Worm (Caenorhabditis elegans) whole organism, midembryonic: Measurements from ENCODE around the gene set-31.

Experiments used
- T22C8.4 ChIP-seq: fragments of 200-800 bp; sonication (Bioruptor generic); IDR thresholded peaks from 2 replicates; pipeline ENCODE4 v1.3.6; 2022; ENCODE audit warnings: missing genetic modification characterization, missing compliant biosample characterization
- cog-1 ChIP-seq: sonication (generic microtip); optimal IDR thresholded peaks from 2 replicates; lab custom pipeline; 2016; ENCODE audit warnings: missing genetic modification characterization, missing compliant biosample characterization
- flt-1 ChIP-seq: fragments of 200-800 bp; sonication (Bioruptor generic); IDR thresholded peaks from 2 replicates; pipeline ENCODE4 v1.3.6; 2022; ENCODE audit warnings: missing genetic modification characterization, missing compliant biosample characterization
- klf-2 ChIP-seq: fragments of 200-800 bp; sonication (Bioruptor generic); conservative IDR thresholded peaks from 2 replicates; pipeline ENCODE4 v1.3.6; 2022; ENCODE audit warnings: missing genetic modification reagents, missing genetic modification characterization, missing compliant biosample characterization
- med-1 ChIP-seq: sonication (generic microtip); optimal IDR thresholded peaks from 2 replicates; lab custom pipeline; 2017; ENCODE audit warnings: missing genetic modification characterization, mild to moderate bottlenecking, missing compliant biosample characterization, antibody characterized with exemption, missing genetic modification reagents; ENCODE audit not compliant: insufficient read depth
- ref-1 ChIP-seq: fragments of 200-800 bp; sonication (Bioruptor generic); conservative IDR thresholded peaks from 2 replicates; pipeline ENCODE4 v1.3.6; 2022; ENCODE audit warnings: missing genetic modification reagents, missing genetic modification characterization, missing compliant biosample characterization
- tab-1 ChIP-seq: fragments of 200-800 bp; sonication (Bioruptor generic); IDR thresholded peaks from 2 replicates; pipeline ENCODE4 v1.3.6; 2022; ENCODE audit warnings: missing genetic modification characterization, missing compliant biosample characterization
- ztf-23 ChIP-seq: fragments of 200-800 bp; sonication (Bioruptor generic); IDR thresholded peaks from 2 replicates; pipeline ENCODE4 v1.3.6; 2022; ENCODE audit warnings: missing genetic modification reagents, missing genetic modification characterization, missing compliant biosample characterization
- ztf-29 ChIP-seq: fragments of 200-800 bp; sonication (Bioruptor generic); IDR thresholded peaks from 2 replicates; pipeline ENCODE4 v1.3.6; 2022; ENCODE audit warnings: missing genetic modification reagents, missing genetic modification characterization, missing compliant biosample characterization

set-31 gene

ce11 chrV:14421325-14421724 is 3.6 kb downstream of the set-31 start, which contains the start of gene dhs-22:
Gene dhs-22 (minus strand): TSS chrV:14421440.
- TF ChIP-seq tab-1 (GFP tag; lab: Robert Waterston, UW) (no peak), ztf-29 (GFP tag; lab: Robert Waterston, UW) (no peak), med-1 (GFP tag; lab: Kevin White, UChicago) (no peak), cog-1 (tag; lab: Kevin White, UChicago) (no peak)

- TF ChIP-seq ref-1 (GFP tag; lab: Robert Waterston, UW) (no peak), ztf-23 (GFP tag; lab: Robert Waterston, UW) (no peak), med-1 (GFP tag; lab: Kevin White, UChicago) (no peak), tab-1 (GFP tag; lab: Robert Waterston, UW) (no peak), ztf-29 (GFP tag; lab: Robert Waterston, UW) (no peak), cog-1 (tag; lab: Kevin White, UChicago) (no peak), klf-2 (GFP tag; lab: Robert Waterston, UW) (no peak), T22C8.4 (GFP tag; lab: Robert Waterston, UW) (no peak), flt-1 (GFP tag; lab: Robert Waterston, UW) (no peak)
Measured at ce11 chrV:14422317-14422716, 4.6 kb downstream of the set-31 start, which contains the start of gene pas-1. Gene pas-1 (minus strand): TSS chrV:14422618.

- TF ChIP-seq flt-1 (GFP tag; lab: Robert Waterston, UW) (no peak), ztf-23 (GFP tag; lab: Robert Waterston, UW) (no peak), T22C8.4 (GFP tag; lab: Robert Waterston, UW) (no peak), ztf-29 (GFP tag; lab: Robert Waterston, UW) (no peak), ref-1 (GFP tag; lab: Robert Waterston, UW) (no peak), klf-2 (GFP tag; lab: Robert Waterston, UW) (no peak), tab-1 (GFP tag; lab: Robert Waterston, UW) (no peak), cog-1 (tag; lab: Kevin White, UChicago) (no peak), med-1 (GFP tag; lab: Kevin White, UChicago) (no peak)
Measured at ce11 chrV:14423268-14423667, 5.6 kb downstream of the set-31 start, which contains the start of gene rpoa-12. Gene rpoa-12 (minus strand): TSS chrV:14423304.

ce11 chrV:14424958-14425492 is 7.3 kb downstream of the set-31 start, which contains the start of gene rrsr-1:
Gene rrsr-1 (minus strand): TSS chrV:14425008.
- TF ChIP-seq ztf-23 (GFP tag; lab: Robert Waterston, UW) (peak; percentile 68; the same call in 1 of the 2 replicates), klf-2 (GFP tag; lab: Robert Waterston, UW) (no peak), tab-1 (GFP tag; lab: Robert Waterston, UW) (peak; percentile 54; the same call in 1 of the 2 replicates), med-1 (GFP tag; lab: Kevin White, UChicago) (peak; percentile 65), ref-1 (GFP tag; lab: Robert Waterston, UW) (no peak), T22C8.4 (GFP tag; lab: Robert Waterston, UW) (no peak), flt-1 (GFP tag; lab: Robert Waterston, UW) (0 out of 2 replicates have a peak, but pooled peaks have one; percentile 41), cog-1 (tag; lab: Kevin White, UChicago) (no peak), ztf-29 (GFP tag; lab: Robert Waterston, UW) (no peak)

- TF ChIP-seq med-1 (GFP tag; lab: Kevin White, UChicago) (no peak), tab-1 (GFP tag; lab: Robert Waterston, UW) (no peak), flt-1 (GFP tag; lab: Robert Waterston, UW) (no peak), ref-1 (GFP tag; lab: Robert Waterston, UW) (no peak), ztf-23 (GFP tag; lab: Robert Waterston, UW) (no peak), cog-1 (tag; lab: Kevin White, UChicago) (no peak), ztf-29 (GFP tag; lab: Robert Waterston, UW) (no peak), klf-2 (GFP tag; lab: Robert Waterston, UW) (no peak), T22C8.4 (GFP tag; lab: Robert Waterston, UW) (no peak)
Measured at ce11 chrV:14426013-14426412, 8.3 kb downstream of the set-31 start.

- TF ChIP-seq flt-1 (GFP tag; lab: Robert Waterston, UW) (no peak), klf-2 (GFP tag; lab: Robert Waterston, UW) (no peak), cog-1 (tag; lab: Kevin White, UChicago) (no peak), ztf-23 (GFP tag; lab: Robert Waterston, UW) (no peak), ztf-29 (GFP tag; lab: Robert Waterston, UW) (no peak), med-1 (GFP tag; lab: Kevin White, UChicago) (no peak), T22C8.4 (GFP tag; lab: Robert Waterston, UW) (no peak), ref-1 (GFP tag; lab: Robert Waterston, UW) (no peak), tab-1 (GFP tag; lab: Robert Waterston, UW) (no peak)
Measured at ce11 chrV:14427069-14427825, 9.5 kb downstream of the set-31 start.

- TF ChIP-seq cog-1 (tag; lab: Kevin White, UChicago) (no peak), klf-2 (GFP tag; lab: Robert Waterston, UW) (no peak), ztf-29 (GFP tag; lab: Robert Waterston, UW) (no peak), flt-1 (GFP tag; lab: Robert Waterston, UW) (no peak), T22C8.4 (GFP tag; lab: Robert Waterston, UW) (no peak), ztf-23 (GFP tag; lab: Robert Waterston, UW) (no peak), tab-1 (GFP tag; lab: Robert Waterston, UW) (no peak), med-1 (GFP tag; lab: Kevin White, UChicago) (no peak), ref-1 (GFP tag; lab: Robert Waterston, UW) (no peak)
Measured at ce11 chrV:14428865-14429264, 11.2 kb downstream of the set-31 start, which contains the start of gene F23B12.1. Gene F23B12.1 (plus strand): TSS chrV:14429165.

ce11 chrV:14432259-14432658 is 14.6 kb downstream of the set-31 start, which contains the start of gene egl-1:
Gene egl-1 (minus strand): TSS chrV:14432359.
- no peak for TF ChIP-seq tab-1 (GFP tag; lab: Robert Waterston, UW)
